Worm (Caenorhabditis elegans) whole organism, midembryonic: ENCODE results near the gene F42A10.9.

Source experiments
- T22C8.4 ChIP-seq: fragments of 200-800 bp; sonication (Bioruptor generic); IDR thresholded peaks from 2 replicates; pipeline ENCODE4 v1.3.6; 2022; ENCODE audit warnings: missing genetic modification characterization, missing compliant biosample characterization
- cog-1 ChIP-seq: sonication (generic microtip); optimal IDR thresholded peaks from 2 replicates; lab custom pipeline; 2016; ENCODE audit warnings: missing genetic modification characterization, missing compliant biosample characterization
- flt-1 ChIP-seq: fragments of 200-800 bp; sonication (Bioruptor generic); IDR thresholded peaks from 2 replicates; pipeline ENCODE4 v1.3.6; 2022; ENCODE audit warnings: missing genetic modification characterization, missing compliant biosample characterization
- klf-2 ChIP-seq: fragments of 200-800 bp; sonication (Bioruptor generic); conservative IDR thresholded peaks from 2 replicates; pipeline ENCODE4 v1.3.6; 2022; ENCODE audit warnings: missing genetic modification reagents, missing genetic modification characterization, missing compliant biosample characterization
- med-1 ChIP-seq: sonication (generic microtip); optimal IDR thresholded peaks from 2 replicates; lab custom pipeline; 2017; ENCODE audit warnings: missing genetic modification characterization, mild to moderate bottlenecking, missing compliant biosample characterization, antibody characterized with exemption, missing genetic modification reagents; ENCODE audit not compliant: insufficient read depth
- ref-1 ChIP-seq: fragments of 200-800 bp; sonication (Bioruptor generic); conservative IDR thresholded peaks from 2 replicates; pipeline ENCODE4 v1.3.6; 2022; ENCODE audit warnings: missing genetic modification reagents, missing genetic modification characterization, missing compliant biosample characterization
- tab-1 ChIP-seq: fragments of 200-800 bp; sonication (Bioruptor generic); IDR thresholded peaks from 2 replicates; pipeline ENCODE4 v1.3.6; 2022; ENCODE audit warnings: missing genetic modification characterization, missing compliant biosample characterization
- ztf-23 ChIP-seq: fragments of 200-800 bp; sonication (Bioruptor generic); IDR thresholded peaks from 2 replicates; pipeline ENCODE4 v1.3.6; 2022; ENCODE audit warnings: missing genetic modification reagents, missing genetic modification characterization, missing compliant biosample characterization
- ztf-29 ChIP-seq: fragments of 200-800 bp; sonication (Bioruptor generic); IDR thresholded peaks from 2 replicates; pipeline ENCODE4 v1.3.6; 2022; ENCODE audit warnings: missing genetic modification reagents, missing genetic modification characterization, missing compliant biosample characterization

The F42A10.9 gene

ce11 chrIII:6202440-6202839 lies 38.1 kb downstream of the F42A10.9 start:
- TF ChIP-seq klf-2 (GFP tag; lab: Robert Waterston, UW) (no peak), ztf-23 (GFP tag; lab: Robert Waterston, UW) (no peak), ztf-29 (GFP tag; lab: Robert Waterston, UW) (no peak), med-1 (GFP tag; lab: Kevin White, UChicago) (no peak), T22C8.4 (no peak), ref-1 (GFP tag; lab: Robert Waterston, UW) (no peak), cog-1 (tag; lab: Kevin White, UChicago) (no peak)

ce11 chrIII:6206161-6206853 lies 41.9 kb downstream of the F42A10.9 start, which contains the start of the genes sna-3 and rps-3:
Gene sna-3, minus strand, starts transcription at chrIII:6206211.
Gene rps-3, plus strand, starts transcription at chrIII:6206803.
- no peak for TF ChIP-seq ztf-29 (GFP tag; lab: Robert Waterston, UW)
- TF ChIP-seq ref-1 (GFP tag; lab: Robert Waterston, UW), result no peak
- TF ChIP-seq ztf-23 (GFP tag; lab: Robert Waterston, UW), result no peak
- TF ChIP-seq tab-1, result no peak

- TF ChIP-seq tab-1 (no peak), ztf-29 (GFP tag; lab: Robert Waterston, UW) (no peak), flt-1 (GFP tag; lab: Robert Waterston, UW) (no peak), med-1 (GFP tag; lab: Kevin White, UChicago) (no peak), ztf-23 (GFP tag; lab: Robert Waterston, UW) (no peak), T22C8.4 (no peak), cog-1 (tag; lab: Kevin White, UChicago) (no peak), klf-2 (GFP tag; lab: Robert Waterston, UW) (no peak)
These were observed 42.7 kb downstream of the F42A10.9 start for ce11 chrIII:6207046-6207445.

ce11 chrIII:6207881-6208280 lies 43.5 kb downstream of the F42A10.9 start, which contains the start of gene C23G10.2:
Gene C23G10.2, plus strand, starts transcription at chrIII:6208064.
- TF ChIP-seq ref-1 (GFP tag; lab: Robert Waterston, UW), result no peak
- TF ChIP-seq ztf-29 (GFP tag; lab: Robert Waterston, UW), result no peak
- no peak for TF ChIP-seq flt-1 (GFP tag; lab: Robert Waterston, UW)

- TF ChIP-seq T22C8.4 (no peak), ref-1 (GFP tag; lab: Robert Waterston, UW) (no peak), cog-1 (tag; lab: Kevin White, UChicago) (no peak), tab-1 (no peak), flt-1 (GFP tag; lab: Robert Waterston, UW) (no peak), med-1 (GFP tag; lab: Kevin White, UChicago) (no peak), klf-2 (GFP tag; lab: Robert Waterston, UW) (no peak), ztf-23 (GFP tag; lab: Robert Waterston, UW) (no peak), ztf-29 (GFP tag; lab: Robert Waterston, UW) (no peak)
These were observed 44.6 kb downstream of the F42A10.9 start, which contains the start of gene C23G10.1 for ce11 chrIII:6208984-6209383. Gene C23G10.1, plus strand, starts transcription at chrIII:6209284.

ce11 chrIII:6210215-6210822 lies 45.9 kb downstream of the F42A10.9 start:
- no peak for TF ChIP-seq med-1 (GFP tag; lab: Kevin White, UChicago)
- no peak for TF ChIP-seq T22C8.4

- TF ChIP-seq flt-1 (GFP tag; lab: Robert Waterston, UW) (no peak), cog-1 (tag; lab: Kevin White, UChicago) (no peak), T22C8.4 (no peak), klf-2 (GFP tag; lab: Robert Waterston, UW) (no peak), ztf-29 (GFP tag; lab: Robert Waterston, UW) (no peak), med-1 (GFP tag; lab: Kevin White, UChicago) (no peak), ztf-23 (GFP tag; lab: Robert Waterston, UW) (no peak), tab-1 (no peak), ref-1 (GFP tag; lab: Robert Waterston, UW) (no peak)
These were observed 49.5 kb downstream of the F42A10.9 start, which contains the start of gene C23G10.10 for ce11 chrIII:6213915-6214314. Gene C23G10.10, minus strand, starts transcription at chrIII:6214015.

- no peak for TF ChIP-seq flt-1 (GFP tag; lab: Robert Waterston, UW)
- TF ChIP-seq cog-1 (tag; lab: Kevin White, UChicago), result no peak
- TF ChIP-seq ztf-23 (GFP tag; lab: Robert Waterston, UW), result no peak
- no peak for TF ChIP-seq ref-1 (GFP tag; lab: Robert Waterston, UW)
- no peak for TF ChIP-seq ztf-29 (GFP tag; lab: Robert Waterston, UW)
- TF ChIP-seq tab-1, result no peak
- no peak for TF ChIP-seq klf-2 (GFP tag; lab: Robert Waterston, UW)
- no peak for TF ChIP-seq T22C8.4
- no peak for TF ChIP-seq med-1 (GFP tag; lab: Kevin White, UChicago)
These were observed 51.1 kb downstream of the F42A10.9 start, which contains the start of gene C23G10.11 for ce11 chrIII:6215476-6215875. Gene C23G10.11, minus strand, starts transcription at chrIII:6215576.

- TF ChIP-seq klf-2 (GFP tag; lab: Robert Waterston, UW) (no peak), cog-1 (tag; lab: Kevin White, UChicago) (no peak), ztf-29 (GFP tag; lab: Robert Waterston, UW) (no peak), ztf-23 (GFP tag; lab: Robert Waterston, UW) (no peak), ref-1 (GFP tag; lab: Robert Waterston, UW) (no peak), med-1 (GFP tag; lab: Kevin White, UChicago) (no peak), tab-1 (no peak), flt-1 (GFP tag; lab: Robert Waterston, UW) (no peak), T22C8.4 (no peak)
These were observed 51.6 kb downstream of the F42A10.9 start for ce11 chrIII:6215943-6216342.
